Fruit fly (Drosophila melanogaster) whole organism, wandering third instar larva: Measurements from ENCODE around the gene Nup358.

Source experiments
- Dfd ChIP-seq: fragments of >200 bp; optimal IDR thresholded peaks from 2 replicates; lab custom pipeline; 2017; ENCODE audit warnings: missing biosample characterization, missing genetic modification characterization
- Hr78 ChIP-seq: fragments of >200 bp; optimal IDR thresholded peaks from 2 replicates; lab custom pipeline; 2017; ENCODE audit warnings: missing biosample characterization, missing genetic modification characterization
- brk ChIP-seq: fragments of 200-800 bp; sonication (Bioruptor generic); optimal IDR thresholded peaks from 2 replicates; lab custom pipeline; 2016; ENCODE audit warnings: missing biosample characterization, mild to moderate bottlenecking, missing genetic modification characterization
- dl ChIP-seq, 2 experiments: fragments of 175-275, 200-275 bp in 1 of 2; fragments of 200-275 bp in 1 of 2; sonication (Bioruptor generic); optimal IDR thresholded peaks; lab custom pipeline; 2018; ENCODE audit warnings: mild to moderate bottlenecking in 2 of 2, missing biosample characterization in 2 of 2, missing genetic modification characterization in 2 of 2, moderate library complexity in 2 of 2; ENCODE audit not compliant: partially characterized antibody in 2 of 2, insufficient read depth in 1 of 2
- dmrt93B ChIP-seq: fragments of 200-800 bp; sonication (Bioruptor generic); optimal IDR thresholded peaks from 2 replicates; lab custom pipeline; 2018; ENCODE audit warnings: missing biosample characterization, mild to moderate bottlenecking, missing genetic modification characterization
- h ChIP-seq: fragments of 200-800 bp; sonication (Bioruptor generic); optimal IDR thresholded peaks from 3 replicates; lab custom pipeline; 2016; ENCODE audit warnings: missing biosample characterization, mild to moderate bottlenecking, missing genetic modification characterization
- pan ChIP-seq: fragments of >200 bp; optimal IDR thresholded peaks from 2 replicates; lab custom pipeline; 2017
- psq ChIP-seq: fragments of 200-800 bp; sonication (Bioruptor generic); optimal IDR thresholded peaks from 3 replicates; lab custom pipeline; 2017; ENCODE audit warnings: missing biosample characterization, mild to moderate bottlenecking, missing genetic modification characterization, moderate library complexity
- tai ChIP-seq: sonication (Bioruptor generic); optimal IDR thresholded peaks from 2 replicates; lab custom pipeline; 2016; ENCODE audit warnings: missing biosample characterization, missing genetic modification characterization

DNA sequence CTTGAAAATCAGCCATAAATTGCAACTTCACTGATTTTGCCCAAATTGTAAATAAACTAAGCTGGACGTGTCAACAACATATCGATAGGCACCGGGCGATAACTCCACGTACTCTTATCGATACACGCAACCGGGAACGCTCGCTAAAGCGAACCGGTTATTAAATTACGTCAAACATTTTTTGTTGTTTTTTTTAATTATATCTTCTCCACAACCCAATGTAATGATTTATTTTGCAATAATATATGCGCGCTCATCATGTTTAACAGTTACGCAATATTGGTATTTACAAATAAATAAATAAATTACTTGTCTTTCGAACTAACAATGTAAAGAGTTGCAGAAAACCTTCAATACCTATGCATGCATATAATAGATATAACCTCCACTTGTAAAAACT is 34.0 kb upstream of the Nup358 start, which contains the start of gene Saysd1:
- TF ChIP-seq h (GFP tag; lab: Kevin White, UChicago) (peak; percentile 48), dmrt93B (GFP tag; lab: Kevin White, UChicago) (no peak), brk (GFP tag; lab: Kevin White, UChicago) (peak; percentile 29), Hr78 (GFP tag; lab: Kevin White, UChicago) (no peak), Dfd (no peak), tai (no peak), psq (GFP tag; lab: Kevin White, UChicago) (no peak), pan (no peak), dl (GFP tag; optimal IDR thresholded peaks at IDR 0.05; lab: Kevin White, UChicago; ENCODE audit: insufficient read depth in 1 of 2, partially characterized antibody in 2 of 2) (no peak)
